Worm (Caenorhabditis elegans) whole organism, early embryonic: ENCODE results near the gene Y102A5C.27.

Experiments used
- aly-1 ChIP-seq: sonication (generic microtip); optimal IDR thresholded peaks from 2 replicates; lab custom pipeline; 2016; ENCODE audit warnings: missing genetic modification characterization, missing compliant biosample characterization
- ama-1 ChIP-seq: fragments of 150-350 bp; optimal IDR thresholded peaks from 2 replicates; lab custom pipeline; 2014
- sea-1 ChIP-seq: fragments of 200-800 bp; sonication (Bioruptor generic); conservative IDR thresholded peaks from 2 replicates; pipeline ENCODE4 v1.3.6; 2022; ENCODE audit warnings: missing genetic modification characterization, missing compliant biosample characterization

DNA sequence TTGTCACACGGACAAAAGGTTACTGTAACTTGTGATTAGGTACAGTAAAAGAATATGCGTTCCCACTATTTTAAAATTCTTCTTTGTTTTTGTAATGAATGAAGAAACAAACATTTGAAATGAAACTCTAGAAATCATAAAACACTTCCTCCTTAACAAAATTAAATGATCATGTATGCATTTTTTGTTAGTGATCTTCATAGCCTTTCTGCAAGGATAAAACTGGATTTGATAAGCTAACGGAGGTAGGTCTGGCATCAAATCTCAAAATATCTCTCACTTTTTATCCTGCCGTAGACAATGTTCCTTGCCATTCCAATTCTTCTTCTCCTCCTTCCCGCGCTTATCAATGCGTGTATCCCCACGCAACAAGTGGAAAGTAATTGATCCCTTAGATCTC, 37.0 kb downstream of the Y102A5C.27 start, which contains the start of gene clec-238:
- no peak for TF ChIP-seq ama-1 (lab: Kevin White, UChicago)
- TF ChIP-seq sea-1: no peak
- TF ChIP-seq aly-1 (tag; lab: Kevin White, UChicago): no peak
